Fruit fly (Drosophila melanogaster) whole organism, embryonic: ENCODE results near the gene CG9747.

Experiments
- Aef1 ChIP-seq: fragments of 200-800 bp; sonication (Bioruptor generic); IDR thresholded peaks from 3 replicates; pipeline ENCODE4 v1.3.6; 2022; ENCODE audit warnings: missing biosample characterization, missing genetic modification characterization
- Blimp-1 ChIP-seq: fragments of 200-800 bp; sonication (Bioruptor generic); optimal IDR thresholded peaks from 3 replicates; lab custom pipeline; 2018; ENCODE audit warnings: missing biosample characterization, missing genetic modification characterization, mild to moderate bottlenecking, moderate library complexity, missing genetic modification reagents
- CG1024 ChIP-seq: fragments of 200-800 bp; sonication (Bioruptor generic); IDR thresholded peaks from 2 replicates; pipeline ENCODE4 v1.3.6; 2022; ENCODE audit warnings: missing biosample characterization, missing genetic modification characterization
- CG10274 ChIP-seq: fragments of 200-800 bp; sonication (Bioruptor generic); optimal IDR thresholded peaks from 3 replicates; lab custom pipeline; 2017; ENCODE audit warnings: missing biosample characterization, mild to moderate bottlenecking, missing genetic modification characterization
- CG11093 ChIP-seq: fragments of 200-800 bp; sonication (Bioruptor generic); IDR thresholded peaks from 3 replicates; pipeline ENCODE4 v1.3.6; 2022; ENCODE audit warnings: missing biosample characterization, missing genetic modification characterization
- CG11456 ChIP-seq: fragments of 200-800 bp; sonication (Bioruptor generic); IDR thresholded peaks from 3 replicates; pipeline ENCODE4 v1.3.6; 2022; ENCODE audit warnings: missing biosample characterization, missing genetic modification characterization
- CG12219 ChIP-seq: fragments of 200-800 bp; sonication (Bioruptor generic); optimal IDR thresholded peaks from 3 replicates; lab custom pipeline; 2018; ENCODE audit warnings: missing biosample characterization, mild to moderate bottlenecking, missing genetic modification characterization
- CG12659 ChIP-seq: fragments of 200-800 bp; sonication (Bioruptor generic); optimal IDR thresholded peaks from 3 replicates; lab custom pipeline; 2017; ENCODE audit warnings: mild to moderate bottlenecking, missing biosample characterization, missing genetic modification reagents, missing genetic modification characterization
- CG13424 ChIP-seq: fragments of 200-800 bp; sonication (Bioruptor generic); optimal IDR thresholded peaks from 2 replicates; lab custom pipeline; 2019; ENCODE audit warnings: missing biosample characterization, mild to moderate bottlenecking, missing genetic modification characterization, moderate library complexity
- CG16863 ChIP-seq: fragments of 200-800 bp; sonication (Bioruptor generic); optimal IDR thresholded peaks from 3 replicates; lab custom pipeline; 2016; ENCODE audit warnings: missing biosample characterization, missing genetic modification characterization
- CG17359 ChIP-seq: fragments of 200-800 bp; sonication (Bioruptor generic); optimal IDR thresholded peaks from 3 replicates; lab custom pipeline; 2018; ENCODE audit warnings: missing biosample characterization, mild to moderate bottlenecking, missing genetic modification characterization, moderate library complexity
- CG1792 ChIP-seq: fragments of 200-800 bp; sonication (Bioruptor generic); optimal IDR thresholded peaks from 2 replicates; lab custom pipeline; 2016; ENCODE audit warnings: missing biosample characterization, missing genetic modification characterization
- CG18011 ChIP-seq: fragments of 200-800 bp; sonication (Bioruptor generic); optimal IDR thresholded peaks from 2 replicates; lab custom pipeline; 2017; ENCODE audit warnings: missing biosample characterization, missing genetic modification characterization, mild to moderate bottlenecking, moderate library complexity, missing genotype
- CG2116 ChIP-seq: fragments of 200-800 bp; sonication (Bioruptor generic); optimal IDR thresholded peaks from 3 replicates; lab custom pipeline; 2018; ENCODE audit warnings: missing biosample characterization, mild to moderate bottlenecking, missing genetic modification characterization
- CG30403 ChIP-seq: fragments of 200-800 bp; sonication (Bioruptor generic); optimal IDR thresholded peaks from 3 replicates; lab custom pipeline; 2016; ENCODE audit warnings: missing biosample characterization, missing genetic modification characterization
- CG33213 ChIP-seq: fragments of 200-800 bp; sonication (Bioruptor generic); optimal IDR thresholded peaks from 3 replicates; lab custom pipeline; 2016; ENCODE audit warnings: missing biosample characterization, missing genetic modification characterization
- CG4328 ChIP-seq: fragments of 200-800 bp; sonication (Bioruptor generic); optimal IDR thresholded peaks from 3 replicates; lab custom pipeline; 2017; ENCODE audit warnings: missing biosample characterization, missing genetic modification reagents, missing genetic modification characterization
- CG4360 ChIP-seq: fragments of 200-800 bp; sonication (Bioruptor generic); IDR thresholded peaks from 2 replicates; pipeline ENCODE4 v1.3.6; 2022; ENCODE audit warnings: missing biosample characterization, missing genetic modification characterization
- CG7271 ChIP-seq: fragments of 200-800 bp; sonication (Bioruptor generic); optimal IDR thresholded peaks from 2 replicates; lab custom pipeline; 2018; ENCODE audit warnings: missing biosample characterization, mild to moderate bottlenecking, missing genetic modification characterization, moderate library complexity
- CG8388 ChIP-seq: fragments of 200-800 bp; sonication (Bioruptor generic); optimal IDR thresholded peaks from 2 replicates; lab custom pipeline; 2019; ENCODE audit warnings: missing biosample characterization, mild to moderate bottlenecking, missing genetic modification characterization, moderate library complexity
- CG8765 ChIP-seq: fragments of 200-800 bp; sonication (Bioruptor generic); IDR thresholded peaks from 2 replicates; pipeline ENCODE4 v1.3.6; 2022; ENCODE audit warnings: missing biosample characterization, missing genetic modification characterization
- CG9437 ChIP-seq: fragments of 200-800 bp; sonication (Bioruptor generic); optimal IDR thresholded peaks from 2 replicates; lab custom pipeline; 2018; ENCODE audit warnings: missing biosample characterization, mild to moderate bottlenecking, missing genetic modification characterization
- D19A ChIP-seq: fragments of 200-800 bp; optimal IDR thresholded peaks from 3 replicates; lab custom pipeline; 2019; ENCODE audit warnings: missing biosample characterization, mild to moderate bottlenecking, missing genetic modification characterization, moderate library complexity
- ERR ChIP-seq: fragments of 200-800 bp; sonication (Bioruptor generic); optimal IDR thresholded peaks from 2 replicates; lab custom pipeline; 2016; ENCODE audit warnings: missing biosample characterization, missing genetic modification characterization
- GATAe ChIP-seq: fragments of 200-800 bp; sonication (Bioruptor generic); conservative IDR thresholded peaks from 2 replicates; pipeline ENCODE4 v1.3.6; 2022; ENCODE audit warnings: missing biosample characterization, missing genetic modification characterization
- HLH4C ChIP-seq: fragments of 200-800 bp; sonication (Bioruptor generic); IDR thresholded peaks from 3 replicates; pipeline ENCODE4 v1.3.6; 2022; ENCODE audit warnings: missing biosample characterization, missing genetic modification characterization; ENCODE audit not compliant: partially characterized antibody
- Lhr ChIP-seq: fragments of 200-800 bp; sonication (Bioruptor generic); optimal IDR thresholded peaks from 3 replicates; lab custom pipeline; 2017; ENCODE audit warnings: mild to moderate bottlenecking, missing biosample characterization, missing genetic modification reagents, missing genetic modification characterization
- Lim3 ChIP-seq: fragments of 200-800 bp; sonication (Bioruptor generic); IDR thresholded peaks from 2 replicates; pipeline ENCODE4 v1.3.6; 2022; ENCODE audit warnings: missing biosample characterization, missing genetic modification characterization
- Meics ChIP-seq: fragments of 200-800 bp; sonication (Bioruptor generic); optimal IDR thresholded peaks from 2 replicates; lab custom pipeline; 2017; ENCODE audit warnings: missing biosample characterization, mild to moderate bottlenecking, missing genetic modification characterization
- Mes4 ChIP-seq: fragments of 200-800 bp; sonication (Bioruptor generic); optimal IDR thresholded peaks from 2 replicates; lab custom pipeline; 2016; ENCODE audit warnings: missing biosample characterization, missing genetic modification characterization
- cg ChIP-seq: fragments of 200-800 bp; sonication (Bioruptor generic); optimal IDR thresholded peaks from 3 replicates; lab custom pipeline; 2019; ENCODE audit warnings: missing biosample characterization, mild to moderate bottlenecking, missing genetic modification characterization, moderate library complexity
- ci ChIP-seq: fragments of 200-800 bp; sonication (Bioruptor generic); IDR thresholded peaks from 3 replicates; pipeline ENCODE4 v1.3.6; 2022; ENCODE audit warnings: missing biosample characterization, missing genetic modification characterization
- fu2 ChIP-seq: fragments of 200-800 bp; sonication (Bioruptor generic); optimal IDR thresholded peaks from 2 replicates; lab custom pipeline; 2016; ENCODE audit warnings: missing biosample characterization, missing genetic modification characterization
- gem ChIP-seq: fragments of 200-800 bp; sonication (Bioruptor generic); optimal IDR thresholded peaks from 2 replicates; lab custom pipeline; 2019; ENCODE audit warnings: missing biosample characterization, mild to moderate bottlenecking, missing genetic modification characterization, moderate library complexity
- gsb-n ChIP-seq: fragments of 200-800 bp; sonication (Bioruptor generic); optimal IDR thresholded peaks from 3 replicates; lab custom pipeline; 2018; ENCODE audit warnings: missing biosample characterization, mild to moderate bottlenecking, missing genetic modification characterization
- hb ChIP-seq: fragments of 200-800 bp; sonication (Bioruptor generic); IDR thresholded peaks from 3 replicates; pipeline ENCODE4 v1.3.6; 2022; ENCODE audit warnings: missing biosample characterization, missing genetic modification characterization; ENCODE audit not compliant: partially characterized antibody
- hkb ChIP-seq, 2 experiments: fragments of 200-800 bp in 1 of 2; fragments of >200 bp in 1 of 2; sonication (Bioruptor generic) in 1 of 2; IDR thresholded peaks in 1 of 2; optimal IDR thresholded peaks in 1 of 2; 2 replicates each; pipeline versions ENCODE4 v1.3.6 to Lab custom; 2017 to 2022; ENCODE audit warnings: missing biosample characterization in 1 of 2, missing genetic modification characterization in 1 of 2
- kah ChIP-seq: fragments of 200-800 bp; sonication (Bioruptor generic); optimal IDR thresholded peaks from 2 replicates; lab custom pipeline; 2018; ENCODE audit warnings: missing biosample characterization, mild to moderate bottlenecking, missing genetic modification characterization
- lilli ChIP-seq: fragments of 200-800 bp; sonication (Bioruptor generic); optimal IDR thresholded peaks from 3 replicates; lab custom pipeline; 2016; ENCODE audit warnings: missing biosample characterization, missing genetic modification characterization
- nau ChIP-seq: fragments of 200-800 bp; sonication (Bioruptor generic); optimal IDR thresholded peaks from 3 replicates; lab custom pipeline; 2017; ENCODE audit warnings: missing biosample characterization, mild to moderate bottlenecking, missing genetic modification characterization, missing genetic modification reagents
- ranshi ChIP-seq: fragments of 200-800 bp; sonication (Bioruptor generic); IDR thresholded peaks from 2 replicates; pipeline ENCODE4 v1.3.6; 2022; ENCODE audit warnings: missing biosample characterization, missing genetic modification characterization
- row ChIP-seq: fragments of 200-800 bp; sonication (Bioruptor generic); IDR thresholded peaks from 3 replicates; pipeline ENCODE4 v1.3.6; 2022; ENCODE audit warnings: missing biosample characterization, missing genetic modification characterization
- run ChIP-seq: fragments of 200-800 bp; sonication (Bioruptor generic); optimal IDR thresholded peaks from 3 replicates; lab custom pipeline; 2018; ENCODE audit warnings: missing biosample characterization, mild to moderate bottlenecking, missing genetic modification characterization
- schlank ChIP-seq: fragments of 200-800 bp; sonication (Bioruptor generic); optimal IDR thresholded peaks from 2 replicates; lab custom pipeline; 2018; ENCODE audit warnings: missing biosample characterization, mild to moderate bottlenecking, missing genetic modification characterization
- seq ChIP-seq: fragments of 200-800 bp; sonication (Bioruptor generic); IDR thresholded peaks from 2 replicates; pipeline ENCODE4 v1.3.6; 2022; ENCODE audit warnings: missing biosample characterization, missing genetic modification characterization
- sima ChIP-seq: fragments of 200-800 bp; sonication (Bioruptor generic); optimal IDR thresholded peaks from 2 replicates; lab custom pipeline; 2016; ENCODE audit warnings: missing biosample characterization, missing genetic modification characterization
- tgo ChIP-seq: fragments of 200-800 bp; sonication (Bioruptor generic); IDR thresholded peaks from 3 replicates; pipeline ENCODE4 v1.3.6; 2022; ENCODE audit warnings: missing biosample characterization, missing genetic modification characterization
- zf30C ChIP-seq: fragments of 200-800 bp; sonication (Bioruptor generic); optimal IDR thresholded peaks from 3 replicates; lab custom pipeline; 2018; ENCODE audit warnings: missing biosample characterization, mild to moderate bottlenecking, missing genetic modification characterization

CG9747 gene

dm6 chr3R:30208766-30209484 is 17.9 kb upstream of the CG9747 start, which contains the start of gene RpS7 (continued):
- peak; percentile 84 for TF ChIP-seq kah (GFP tag; lab: Kevin White, UChicago)
- TF ChIP-seq CG10274 (GFP tag; lab: Kevin White, UChicago), result peak; percentile 58
- TF ChIP-seq Blimp-1 (GFP tag; lab: Kevin White, UChicago), result peak; percentile 14
- TF ChIP-seq CG11456 (GFP tag; lab: Robert Waterston, UW), result peak; percentile 91
- peak; percentile 1 for TF ChIP-seq fu2 (GFP tag; lab: Kevin White, UChicago)
- peak; percentile 45 for TF ChIP-seq gem (tag; lab: Kevin White, UChicago)
- TF ChIP-seq Aef1 (GFP tag; lab: Robert Waterston, UW), result peak; percentile 48; the same call in 2 of the 3 replicates
- TF ChIP-seq sima, result no peak
- TF ChIP-seq seq, result peak; percentile 50
- TF ChIP-seq lilli (GFP tag; lab: Kevin White, UChicago), result peak; percentile 47
- TF ChIP-seq hb (GFP tag; lab: Robert Waterston, UW), result peak; percentile 98
- TF ChIP-seq CG8765, result peak; percentile 50; the same call in 1 of the 2 replicates
- peak; percentile 64 for TF ChIP-seq CG33213 (GFP tag; lab: Kevin White, UChicago)
- peak; percentile 67 for TF ChIP-seq CG17359 (tag; lab: Kevin White, UChicago)
- TF ChIP-seq nau, result peak; percentile 81
- TF ChIP-seq GATAe (GFP tag; lab: Robert Waterston, UW), result no peak; the same call in 1 of the 2 replicates
- TF ChIP-seq CG4328 (GFP tag; lab: Kevin White, UChicago), result peak; percentile 76
- peak; percentile 70 for TF ChIP-seq CG12659
- no peak for TF ChIP-seq ERR (GFP tag; lab: Kevin White, UChicago)
- TF ChIP-seq CG8388 (GFP tag; lab: Kevin White, UChicago), result peak; percentile 86
- peak; percentile 61 for TF ChIP-seq row (GFP tag; lab: Robert Waterston, UW)
- peak; percentile 93 for TF ChIP-seq ci
- TF ChIP-seq CG9437 (GFP tag; lab: Kevin White, UChicago), result peak; percentile 79
- peak; percentile 78 for TF ChIP-seq schlank (tag; lab: Kevin White, UChicago)
- peak; percentile 43; the same call in 1 of the 2 replicates for TF ChIP-seq CG4360 (GFP tag; lab: Robert Waterston, UW)
- no peak for TF ChIP-seq zf30C (GFP tag; lab: Kevin White, UChicago)
- TF ChIP-seq CG7271 (tag; lab: Kevin White, UChicago), result peak; percentile 74
- TF ChIP-seq CG30403, result peak; percentile 61
- TF ChIP-seq CG1792 (GFP tag; lab: Kevin White, UChicago), result peak; percentile 9
- peak; percentile 46 for TF ChIP-seq gsb-n (tag; lab: Kevin White, UChicago)
- peak; percentile 82 for TF ChIP-seq Mes4 (GFP tag; lab: Kevin White, UChicago)
- peak; percentile 80 for TF ChIP-seq ranshi
- peak; percentile 51 for TF ChIP-seq Lhr (GFP tag; lab: Kevin White, UChicago)
- peak; percentile 67 for TF ChIP-seq CG1024
- peak; percentile 71 for TF ChIP-seq CG12219 (GFP tag; lab: Kevin White, UChicago)
- peak; percentile 31 for TF ChIP-seq D19A (tag; lab: Kevin White, UChicago)
- TF ChIP-seq CG16863 (GFP tag; lab: Kevin White, UChicago), result no peak
- peak; percentile 36 for TF ChIP-seq hkb (optimal IDR thresholded peaks at IDR 0.05; lab: Kevin White, UChicago)
- TF ChIP-seq hkb (GFP tag; IDR thresholded peaks at IDR 0.05; lab: Robert Waterston, UW), result peak; percentile 81
- TF ChIP-seq run, result peak; percentile 67
- TF ChIP-seq CG18011 (GFP tag; lab: Kevin White, UChicago), result peak; percentile 28
- TF ChIP-seq CG2116 (GFP tag; lab: Kevin White, UChicago), result peak; percentile 92
- peak; percentile 20 for TF ChIP-seq CG13424 (tag; lab: Kevin White, UChicago)
- peak; percentile 87 for TF ChIP-seq Meics (GFP tag; lab: Kevin White, UChicago)
- peak; percentile 53; the same call in 2 of the 3 replicates for TF ChIP-seq CG11093
- TF ChIP-seq cg (GFP tag; lab: Kevin White, UChicago), result no peak
- TF ChIP-seq Lim3, result no peak
- TF ChIP-seq HLH4C (GFP tag; lab: Robert Waterston, UW), result peak; percentile 96
- peak; percentile 66 for TF ChIP-seq tgo (GFP tag; lab: Robert Waterston, UW)
